Fruit fly (Drosophila melanogaster) whole organism, prepupa: Measurements from ENCODE around the gene RpS28a.

Experiments used
- Blimp-1 ChIP-seq: fragments of 200-800 bp; sonication (Bioruptor generic); optimal IDR thresholded peaks from 3 replicates; lab custom pipeline; 2017; ENCODE audit warnings: missing biosample characterization, missing genetic modification characterization, mild to moderate bottlenecking, moderate library complexity, missing genetic modification reagents
- CG10669 ChIP-seq: fragments of 200-800 bp; sonication (Bioruptor generic); optimal IDR thresholded peaks from 3 replicates; lab custom pipeline; 2018; ENCODE audit warnings: missing biosample characterization, mild to moderate bottlenecking, missing genetic modification characterization, moderate library complexity
- CG11294 ChIP-seq: fragments of 200-800 bp; sonication (Bioruptor generic); IDR thresholded peaks from 2 replicates; pipeline ENCODE4 v1.3.6; 2022; ENCODE audit warnings: missing biosample characterization, missing genetic modification characterization
- CG11762 ChIP-seq: fragments of 200-800 bp; sonication (Bioruptor generic); optimal IDR thresholded peaks from 3 replicates; lab custom pipeline; 2016; ENCODE audit warnings: missing biosample characterization, missing genetic modification characterization; ENCODE audit not compliant: insufficient read depth
- CG11902 ChIP-seq: fragments of 200-800 bp; sonication (Bioruptor generic); optimal IDR thresholded peaks from 3 replicates; lab custom pipeline; 2016; ENCODE audit warnings: missing biosample characterization, missing genetic modification characterization
- CG1621 ChIP-seq: fragments of 200-800 bp; sonication (Bioruptor generic); optimal IDR thresholded peaks from 3 replicates; lab custom pipeline; 2018; ENCODE audit warnings: missing biosample characterization, mild to moderate bottlenecking, missing genetic modification characterization
- CG3032 ChIP-seq: fragments of 200-800 bp; optimal IDR thresholded peaks from 2 replicates; lab custom pipeline; 2019; ENCODE audit warnings: missing biosample characterization, mild to moderate bottlenecking, missing genetic modification characterization, moderate library complexity
- CG31627 ChIP-seq: fragments of 200-800 bp; sonication (Bioruptor generic); optimal IDR thresholded peaks from 3 replicates; lab custom pipeline; 2016; ENCODE audit warnings: missing biosample characterization, missing genetic modification characterization
- CG32006 ChIP-seq: fragments of 200-800 bp; sonication (Bioruptor generic); optimal IDR thresholded peaks from 3 replicates; lab custom pipeline; 2017; ENCODE audit warnings: missing biosample characterization, mild to moderate bottlenecking, missing genetic modification characterization
- CG34406 ChIP-seq: fragments of 200-800 bp; sonication (Bioruptor generic); optimal IDR thresholded peaks from 3 replicates; lab custom pipeline; 2016; ENCODE audit warnings: missing biosample characterization, missing genetic modification characterization
- CG4318 ChIP-seq: fragments of 200-800 bp; sonication (Bioruptor generic); optimal IDR thresholded peaks from 3 replicates; lab custom pipeline; 2017; ENCODE audit warnings: missing biosample characterization, mild to moderate bottlenecking, missing genetic modification characterization
- CG6792 ChIP-seq: fragments of 200-800 bp; sonication (Bioruptor generic); optimal IDR thresholded peaks from 3 replicates; lab custom pipeline; 2016; ENCODE audit warnings: missing biosample characterization, missing genetic modification characterization
- CG6808 ChIP-seq: fragments of 200-800 bp; sonication (Bioruptor generic); optimal IDR thresholded peaks from 3 replicates; lab custom pipeline; 2017; ENCODE audit warnings: missing biosample characterization, missing genetic modification characterization, mild to moderate bottlenecking, moderate library complexity, missing genetic modification reagents
- CG7368 ChIP-seq: fragments of 200-800 bp; sonication (Bioruptor generic); optimal IDR thresholded peaks from 3 replicates; lab custom pipeline; 2016; ENCODE audit warnings: missing biosample characterization, missing genetic modification characterization
- CG8119 ChIP-seq: fragments of 200-800 bp; sonication (Bioruptor generic); IDR thresholded peaks from 3 replicates; pipeline ENCODE4 v1.3.6; 2022; ENCODE audit warnings: missing biosample characterization, missing genetic modification characterization
- CG8319 ChIP-seq: fragments of 200-800 bp; sonication (Bioruptor generic); optimal IDR thresholded peaks from 3 replicates; lab custom pipeline; 2016; ENCODE audit warnings: missing biosample characterization, missing genetic modification characterization
- CG8632 ChIP-seq: fragments of 200-800 bp; sonication (Bioruptor generic); optimal IDR thresholded peaks from 3 replicates; lab custom pipeline; 2016; ENCODE audit warnings: missing biosample characterization, missing genetic modification characterization
- CG9139 ChIP-seq: fragments of 200-800 bp; sonication (Bioruptor generic); optimal IDR thresholded peaks from 3 replicates; lab custom pipeline; 2017; ENCODE audit warnings: missing biosample characterization, mild to moderate bottlenecking, missing genetic modification characterization
- Eip75B ChIP-seq: fragments of 200-800 bp; sonication (Bioruptor generic); optimal IDR thresholded peaks from 3 replicates; lab custom pipeline; 2016; ENCODE audit warnings: missing biosample characterization, missing genetic modification characterization
- Eip78C ChIP-seq: fragments of 200-800 bp; sonication (Bioruptor generic); peaks from one replicate; lab custom pipeline; 2016; ENCODE audit warnings: missing biosample characterization, missing genetic modification characterization
- Eip93F ChIP-seq: fragments of 200-800 bp; sonication (Bioruptor generic); optimal IDR thresholded peaks from 2 replicates; lab custom pipeline; 2016; ENCODE audit warnings: missing biosample characterization, mild to moderate bottlenecking, missing genetic modification characterization
- Ets21C ChIP-seq: fragments of 200-800 bp; sonication (Bioruptor generic); optimal IDR thresholded peaks from 3 replicates; lab custom pipeline; 2016; ENCODE audit warnings: missing biosample characterization, missing genetic modification characterization
- Ets96B ChIP-seq: fragments of 200-800 bp; optimal IDR thresholded peaks from 2 replicates; lab custom pipeline; 2019; ENCODE audit warnings: missing biosample characterization, mild to moderate bottlenecking, missing genetic modification characterization, moderate library complexity
- Gug ChIP-seq: fragments of 200-800 bp; sonication (Bioruptor generic); IDR thresholded peaks from 2 replicates; pipeline ENCODE4 v1.3.6; 2022; ENCODE audit warnings: missing biosample characterization, missing genetic modification characterization
- Hr38 ChIP-seq: sonication (Bioruptor generic); optimal IDR thresholded peaks from 2 replicates; lab custom pipeline; 2016; ENCODE audit warnings: missing biosample characterization, missing genetic modification characterization
- Hr39 ChIP-seq: fragments of 200-800 bp; sonication (Bioruptor generic); optimal IDR thresholded peaks from 2 replicates; lab custom pipeline; 2016; ENCODE audit warnings: missing biosample characterization, missing genetic modification characterization
- Hr4 ChIP-seq: fragments of 200-800 bp; sonication (Bioruptor generic); optimal IDR thresholded peaks from 3 replicates; lab custom pipeline; 2016; ENCODE audit warnings: missing biosample characterization, missing genetic modification characterization
- Lpt ChIP-seq: fragments of 200-800 bp; sonication (Bioruptor generic); optimal IDR thresholded peaks from 3 replicates; lab custom pipeline; 2016; ENCODE audit warnings: missing biosample characterization, missing genetic modification characterization
- Met ChIP-seq: fragments of 200-800 bp; sonication (Bioruptor generic); optimal IDR thresholded peaks from 3 replicates; lab custom pipeline; 2016; ENCODE audit warnings: missing biosample characterization, missing genetic modification characterization
- OdsH ChIP-seq: fragments of 200-800 bp; sonication (Bioruptor generic); optimal IDR thresholded peaks from 3 replicates; lab custom pipeline; 2016; ENCODE audit warnings: missing biosample characterization, missing genetic modification characterization
- Smox ChIP-seq: fragments of 200-800 bp; sonication (Bioruptor generic); optimal IDR thresholded peaks from 3 replicates; lab custom pipeline; 2016; ENCODE audit warnings: missing biosample characterization, missing genetic modification characterization
- Sox102F ChIP-seq: fragments of 200-800 bp; sonication (Bioruptor generic); optimal IDR thresholded peaks from 2 replicates; lab custom pipeline; 2016; ENCODE audit warnings: missing biosample characterization, mild to moderate bottlenecking, missing genetic modification characterization
- Sox15 ChIP-seq: fragments of 200-800 bp; sonication (Bioruptor generic); optimal IDR thresholded peaks from 3 replicates; lab custom pipeline; 2016; ENCODE audit warnings: missing biosample characterization, missing genetic modification characterization
- achi ChIP-seq: fragments of 200-800 bp; sonication (Bioruptor generic); optimal IDR thresholded peaks from 3 replicates; lab custom pipeline; 2016; ENCODE audit warnings: missing biosample characterization, missing genetic modification characterization
- acj6 ChIP-seq: fragments of 200-800 bp; sonication (Bioruptor generic); optimal IDR thresholded peaks from 3 replicates; lab custom pipeline; 2016; ENCODE audit warnings: missing biosample characterization, missing genetic modification characterization
- cyc ChIP-seq: fragments of 200-800 bp; sonication (Bioruptor generic); optimal IDR thresholded peaks from 3 replicates; lab custom pipeline; 2016; ENCODE audit warnings: missing biosample characterization, missing genetic modification characterization
- dac ChIP-seq: fragments of 200-800 bp; sonication (Bioruptor generic); optimal IDR thresholded peaks from 2 replicates; lab custom pipeline; 2017; ENCODE audit warnings: missing biosample characterization, mild to moderate bottlenecking, missing genetic modification characterization
- eg ChIP-seq: fragments of 200-800 bp; sonication (Bioruptor generic); IDR thresholded peaks from 3 replicates; pipeline ENCODE4 v1.3.6; 2022; ENCODE audit warnings: missing biosample characterization, missing genetic modification characterization
- fd59A ChIP-seq: fragments of 200-800 bp; sonication (Bioruptor generic); optimal IDR thresholded peaks from 2 replicates; lab custom pipeline; 2017; ENCODE audit warnings: missing biosample characterization, mild to moderate bottlenecking, missing genetic modification characterization, missing genetic modification reagents
- fd85E ChIP-seq: fragments of 200-800 bp; sonication (Bioruptor generic); optimal IDR thresholded peaks from 3 replicates; lab custom pipeline; 2016; ENCODE audit warnings: missing biosample characterization, missing genetic modification characterization
- fkh ChIP-seq: fragments of 200-800 bp; sonication (Bioruptor generic); optimal IDR thresholded peaks from 3 replicates; lab custom pipeline; 2017; ENCODE audit warnings: missing biosample characterization, mild to moderate bottlenecking, missing genetic modification characterization, moderate library complexity
- lz ChIP-seq: fragments of 200-800 bp; sonication (Bioruptor generic); optimal IDR thresholded peaks from 3 replicates; lab custom pipeline; 2016; ENCODE audit warnings: missing biosample characterization, missing genetic modification characterization
- pdm3 ChIP-seq: fragments of 200-800 bp; sonication (Bioruptor generic); optimal IDR thresholded peaks from 3 replicates; lab custom pipeline; 2016; ENCODE audit warnings: missing biosample characterization, missing genetic modification characterization
- salr ChIP-seq, 2 experiments: fragments of 200-800 bp; sonication (Bioruptor generic); optimal IDR thresholded peaks; 3 replicates each; lab custom pipeline; 2016 to 2018; ENCODE audit warnings: missing biosample characterization in 2 of 2, missing genetic modification characterization in 2 of 2, mild to moderate bottlenecking in 1 of 2
- spab ChIP-seq: fragments of 200-800 bp; sonication (Bioruptor generic); optimal IDR thresholded peaks from 2 replicates; lab custom pipeline; 2017; ENCODE audit warnings: missing biosample characterization, mild to moderate bottlenecking, missing genetic modification characterization, missing genetic modification reagents
- ss ChIP-seq, 2 experiments: fragments of 200-800 bp; sonication (Bioruptor generic); optimal IDR thresholded peaks; 2 replicates in 1 of 2; 3 replicates in 1 of 2; lab custom pipeline; 2017 to 2018; ENCODE audit warnings: mild to moderate bottlenecking in 2 of 2, missing biosample characterization in 2 of 2, missing genetic modification characterization in 2 of 2, moderate library complexity in 1 of 2
- svp ChIP-seq: fragments of 200-800 bp; sonication (Bioruptor generic); peaks from one replicate; lab custom pipeline; 2016; ENCODE audit warnings: missing biosample characterization, missing genetic modification characterization
- topi ChIP-seq: fragments of 200-800 bp; sonication (Bioruptor generic); optimal IDR thresholded peaks from 3 replicates; lab custom pipeline; 2016; ENCODE audit warnings: missing biosample characterization, missing genetic modification characterization
- vri ChIP-seq: fragments of 200-800 bp; sonication (Bioruptor generic); optimal IDR thresholded peaks from 3 replicates; lab custom pipeline; 2016; ENCODE audit warnings: missing biosample characterization, mild to moderate bottlenecking, missing genetic modification characterization

RpS28a gene

DNA sequence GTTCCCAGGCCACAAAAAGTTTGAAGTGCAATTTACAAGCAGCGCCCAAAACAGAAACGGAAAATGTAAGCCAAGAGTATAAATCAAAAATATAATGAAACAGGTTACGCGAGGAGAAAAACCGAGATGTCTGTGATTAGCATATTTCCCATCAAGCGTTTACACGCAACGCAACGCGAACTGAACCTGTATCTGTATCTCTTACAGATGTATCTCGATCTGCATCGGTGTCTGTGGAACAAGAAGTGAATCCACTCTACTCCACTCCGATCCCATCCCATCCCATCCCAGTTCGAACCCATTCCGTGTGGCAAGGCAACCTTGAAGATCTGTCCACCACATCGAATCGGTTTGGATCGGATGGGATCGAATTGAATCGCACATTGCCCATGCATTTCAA is 38.6 kb downstream of the RpS28a start:
- TF ChIP-seq ss (GFP tag; optimal IDR thresholded peaks at IDR 0.05; lab: Kevin White, UChicago) (peak in 1 of 2 experiments; percentile 31), Sox15 (GFP tag; lab: Kevin White, UChicago) (no peak), CG9139 (no peak), CG10669 (GFP tag; lab: Kevin White, UChicago) (no peak)

DNA sequence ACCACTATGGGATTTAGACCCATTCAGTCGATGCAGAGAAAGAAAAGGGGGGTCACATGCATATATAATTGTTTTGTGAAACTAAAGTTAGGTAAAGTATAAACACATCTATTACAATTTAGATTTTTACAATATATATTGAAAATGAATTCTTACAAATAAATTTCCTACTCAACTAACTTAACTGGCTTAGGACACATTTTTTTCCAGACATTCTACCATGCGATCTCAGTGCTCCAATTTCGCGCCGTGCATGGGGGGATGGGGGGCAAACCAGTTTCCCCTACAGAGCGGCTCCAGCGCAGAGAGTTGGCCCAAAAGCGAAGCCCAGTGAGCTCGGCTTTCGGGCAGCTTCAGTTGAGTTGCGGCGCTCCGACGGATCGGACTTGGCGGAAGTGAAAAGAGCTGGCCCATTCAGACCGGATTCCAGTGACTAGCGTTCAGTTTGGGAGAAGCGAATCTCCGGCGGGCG is 39.3 kb downstream of the RpS28a start, which contains the start of gene CG7896:
CG7896 (plus strand) TSS at position 354 of the 472 bp plus-strand sequence.
- peak; percentile 80 for TF ChIP-seq topi (GFP tag; lab: Kevin White, UChicago)
- no peak for TF ChIP-seq CG4318 (GFP tag; lab: Kevin White, UChicago)
- peak; percentile 84 for TF ChIP-seq acj6 (GFP tag; lab: Kevin White, UChicago)
- TF ChIP-seq CG11762 (GFP tag; lab: Kevin White, UChicago), result peak; percentile 65
- peak; percentile 69 for TF ChIP-seq Ets21C (GFP tag; lab: Kevin White, UChicago)
- peak; percentile 80 for TF ChIP-seq CG11294 (GFP tag; lab: Robert Waterston, UW)
- TF ChIP-seq CG7368 (GFP tag; lab: Kevin White, UChicago), result peak; percentile 74
- peak; percentile 87 for TF ChIP-seq Hr4 (GFP tag; lab: Kevin White, UChicago)
- peak; percentile 80 for TF ChIP-seq Sox102F (GFP tag; lab: Kevin White, UChicago)
- TF ChIP-seq CG8632 (GFP tag; lab: Kevin White, UChicago), result peak; percentile 81
- peak; percentile 12 for TF ChIP-seq fkh
- peak; percentile 70 for TF ChIP-seq pdm3 (GFP tag; lab: Kevin White, UChicago)
- TF ChIP-seq ss (GFP tag; optimal IDR thresholded peaks at IDR 0.05; lab: Kevin White, UChicago), result peak; percentile 56 to 86
- TF ChIP-seq vri (GFP tag; lab: Kevin White, UChicago), result peak; percentile 72
- TF ChIP-seq spab, result peak; percentile 69
- TF ChIP-seq cyc, result peak; percentile 77
- TF ChIP-seq CG1621 (tag; lab: Kevin White, UChicago), result peak; percentile 50
- TF ChIP-seq CG11902 (GFP tag; lab: Kevin White, UChicago), result peak; percentile 76
- peak; percentile 87 for TF ChIP-seq CG6792 (GFP tag; lab: Kevin White, UChicago)
- TF ChIP-seq CG31627 (GFP tag; lab: Kevin White, UChicago), result peak; percentile 67
- TF ChIP-seq dac (GFP tag; lab: Kevin White, UChicago), result peak; percentile 67
- TF ChIP-seq CG8319 (GFP tag; lab: Kevin White, UChicago), result peak; percentile 78
- TF ChIP-seq salr (GFP tag; optimal IDR thresholded peaks at IDR 0.05; lab: Kevin White, UChicago), result peak; percentile 18 to 72
- peak; percentile 33 for TF ChIP-seq Eip93F (GFP tag; lab: Kevin White, UChicago)
- peak; percentile 73 for TF ChIP-seq Lpt (GFP tag; lab: Kevin White, UChicago)
- TF ChIP-seq achi (GFP tag; lab: Kevin White, UChicago), result peak; percentile 87
- peak; percentile 83 for TF ChIP-seq lz
- peak; percentile 91 for TF ChIP-seq CG32006 (GFP tag; lab: Kevin White, UChicago)
- TF ChIP-seq CG3032 (tag; lab: Kevin White, UChicago), result peak; percentile 87
- peak; percentile 76 for TF ChIP-seq Eip75B (GFP tag; lab: Kevin White, UChicago)
- TF ChIP-seq Eip78C (GFP tag; lab: Kevin White, UChicago), result peak; percentile 94
- peak; percentile 88 for TF ChIP-seq eg
- peak; percentile 73 for TF ChIP-seq CG10669 (GFP tag; lab: Kevin White, UChicago)
- TF ChIP-seq OdsH (GFP tag; lab: Kevin White, UChicago), result no peak
- TF ChIP-seq Gug, result peak; percentile 80
- peak; percentile 34 for TF ChIP-seq fd85E (GFP tag; lab: Kevin White, UChicago)
- peak; percentile 81 for TF ChIP-seq Smox
- peak; percentile 55 for TF ChIP-seq CG9139
- TF ChIP-seq CG6808, result peak; percentile 80
- peak; percentile 80 for TF ChIP-seq Ets96B (tag; lab: Kevin White, UChicago)
- peak; percentile 59 for TF ChIP-seq Hr39 (GFP tag; lab: Kevin White, UChicago)
- TF ChIP-seq CG8119 (GFP tag; lab: Robert Waterston, UW), result peak; percentile 93
- no peak for TF ChIP-seq Hr38
- TF ChIP-seq fd59A (GFP tag; lab: Kevin White, UChicago), result peak; percentile 76
- TF ChIP-seq CG34406, result peak; percentile 86
- peak; percentile 85 for TF ChIP-seq Met (GFP tag; lab: Kevin White, UChicago)
- TF ChIP-seq svp (GFP tag; lab: Kevin White, UChicago), result peak; percentile 97
- TF ChIP-seq Blimp-1, result peak; percentile 49
